Worm (Caenorhabditis elegans): Measurements from ENCODE around the gene F13B6.3.
A peak's percentile ranks its signal among the peaks of the same experiment; 100 is the strongest.

- TF ChIP-seq ztf-4 (tag; optimal IDR thresholded peaks at IDR 0.05) = no peak
- no peak for TF ChIP-seq nhr-11 (tag; optimal IDR thresholded peaks at IDR 0.05)
- TF ChIP-seq elt-2 (tag; optimal IDR thresholded peaks at IDR 0.05) = peak; percentile 50
- no peak for TF ChIP-seq egl-27 (tag; optimal IDR thresholded peaks at IDR 0.05)
- no peak for TF ChIP-seq ztf-11 (tag; optimal IDR thresholded peaks at IDR 0.05)
- no peak for TF ChIP-seq sea-2 (GFP tag; optimal IDR thresholded peaks at IDR 0.05)
- TF ChIP-seq pqm-1 (tag; optimal IDR thresholded peaks at IDR 0.05) = peak; percentile 52
- no peak for TF ChIP-seq fos-1 (tag; optimal IDR thresholded peaks at IDR 0.05)
Observed at ce11 chrIV:7497205-7497604, 31.4 kb upstream of the F13B6.3 start.

Measured in whole organism, L3 larva.